Worm (Caenorhabditis elegans) whole organism, L4 larva: ENCODE measurements around the gene aexr-1.

Experiments
- D1046.2 ChIP-seq: fragments of 200-800 bp; sonication (Bioruptor generic); IDR thresholded peaks from 2 replicates; pipeline ENCODE4 v1.3.6; 2022; ENCODE audit warnings: missing genetic modification characterization, missing compliant biosample characterization
- F10B5.3 ChIP-seq: sonication (generic microtip); optimal IDR thresholded peaks from 2 replicates; lab custom pipeline; 2016; ENCODE audit warnings: mild to moderate bottlenecking, missing genetic modification characterization, missing compliant biosample characterization
- F37D6.2 ChIP-seq: sonication (generic microtip); optimal IDR thresholded peaks from 2 replicates; lab custom pipeline; 2016; ENCODE audit warnings: mild to moderate bottlenecking, missing genetic modification characterization, missing compliant biosample characterization
- F44E2.7 ChIP-seq: fragments of 200-800 bp; sonication (Bioruptor generic); IDR thresholded peaks from 2 replicates; pipeline ENCODE4 v2.1.2; 2022; ENCODE audit warnings: missing genetic modification characterization, missing compliant biosample characterization
- F49E8.2 ChIP-seq: sonication (generic microtip); optimal IDR thresholded peaks from 2 replicates; lab custom pipeline; 2016; ENCODE audit warnings: missing compliant biosample characterization, mild to moderate bottlenecking, missing genetic modification characterization, borderline replicate concordance
- Y75B8A.6 ChIP-seq: fragments of 200-800 bp; sonication (Bioruptor generic); IDR thresholded peaks from 2 replicates; pipeline ENCODE4 v1.3.6; 2022; ENCODE audit warnings: missing genetic modification reagents, missing genetic modification characterization, missing compliant biosample characterization
- ZK337.2 ChIP-seq: fragments of 200-800 bp; sonication (Bioruptor generic); IDR thresholded peaks from 2 replicates; pipeline ENCODE4 v1.3.6; 2022; ENCODE audit warnings: missing genetic modification reagents, missing genetic modification characterization, missing compliant biosample characterization
- aly-2 ChIP-seq: sonication (generic microtip); optimal IDR thresholded peaks from 2 replicates; lab custom pipeline; 2018; ENCODE audit warnings: missing biosample characterization, missing genetic modification characterization
- ces-1 ChIP-seq: fragments of 150-350 bp; sonication (generic microtip); optimal IDR thresholded peaks from 4 replicates; lab custom pipeline; 2014; ENCODE audit warnings: missing biosample characterization, missing genetic modification reagents, missing genetic modification characterization
- ctbp-1 ChIP-seq: fragments of 200-800 bp; sonication (Bioruptor generic); IDR thresholded peaks from 2 replicates; pipeline ENCODE4 v1.3.6; 2022; ENCODE audit warnings: missing genetic modification reagents, missing genetic modification characterization, missing compliant biosample characterization
- daf-16 ChIP-seq, 3 experiments: sonication (generic microtip); optimal IDR thresholded peaks; 2 replicates each; lab custom pipeline; 2016 to 2017; ENCODE audit warnings: missing genetic modification characterization in 3 of 3, missing genetic modification reagents in 3 of 3, mild to moderate bottlenecking in 2 of 3, missing compliant biosample characterization in 2 of 3, missing biosample characterization in 1 of 3, moderate library complexity in 1 of 3
- daf-19 ChIP-seq: fragments of 200-800 bp; sonication (Bioruptor generic); conservative IDR thresholded peaks from 2 replicates; pipeline ENCODE4 v1.3.6; 2022; ENCODE audit warnings: missing genetic modification characterization, missing compliant biosample characterization
- dmd-6 ChIP-seq: fragments of 200-800 bp; sonication (Bioruptor generic); IDR thresholded peaks from 2 replicates; pipeline ENCODE4 v1.3.6; 2022; ENCODE audit warnings: missing genetic modification reagents, missing genetic modification characterization, missing compliant biosample characterization
- dmd-9 ChIP-seq: fragments of 200-800 bp; sonication (Bioruptor generic); IDR thresholded peaks from 2 replicates; pipeline ENCODE4 v1.3.6; 2022; ENCODE audit warnings: missing genetic modification reagents, missing genetic modification characterization, missing compliant biosample characterization
- dpl-1 ChIP-seq: fragments of 150-350 bp; optimal IDR thresholded peaks from 2 replicates; lab custom pipeline; 2014; ENCODE audit warnings: missing biosample characterization, missing genetic modification reagents, missing genetic modification characterization
- dve-1 ChIP-seq: sonication (generic microtip); optimal IDR thresholded peaks from 2 replicates; lab custom pipeline; 2017; ENCODE audit warnings: antibody characterized with exemption, mild to moderate bottlenecking, missing genetic modification characterization, missing compliant biosample characterization; ENCODE audit not compliant: insufficient read depth
- gei-8 ChIP-seq: fragments of 200-800 bp; sonication (Bioruptor generic); optimal IDR thresholded peaks from 2 replicates; lab custom pipeline; 2018; ENCODE audit warnings: mild to moderate bottlenecking, missing genetic modification characterization, missing compliant biosample characterization
- hlh-30 ChIP-seq: sonication (generic microtip); optimal IDR thresholded peaks from 2 replicates; lab custom pipeline; 2017; ENCODE audit warnings: antibody characterized with exemption, mild to moderate bottlenecking, missing genetic modification characterization, missing compliant biosample characterization; ENCODE audit not compliant: insufficient read depth
- hmg-1.1 ChIP-seq: fragments of 200-800 bp; sonication (Bioruptor generic); IDR thresholded peaks from 2 replicates; pipeline ENCODE4 v1.3.6; 2022; ENCODE audit warnings: missing genetic modification reagents, missing genetic modification characterization, missing compliant biosample characterization
- lim-7 ChIP-seq: fragments of 200-800 bp; sonication (Bioruptor generic); IDR thresholded peaks from 2 replicates; pipeline ENCODE4 v1.3.6; 2022; ENCODE audit warnings: missing genetic modification characterization, missing compliant biosample characterization
- lin-13 ChIP-seq: fragments of 150-350 bp; optimal IDR thresholded peaks from 2 replicates; lab custom pipeline; 2014; ENCODE audit warnings: missing biosample characterization, missing genetic modification reagents, missing genetic modification characterization
- madf-5 ChIP-seq, 2 experiments: fragments of 200-800 bp; sonication (Bioruptor generic); IDR thresholded peaks; 2 replicates each; pipeline ENCODE4 v1.3.6; 2022; ENCODE audit warnings: missing compliant biosample characterization in 2 of 2, missing genetic modification characterization in 2 of 2
- madf-9 ChIP-seq: fragments of 200-800 bp; sonication (Bioruptor generic); conservative IDR thresholded peaks from 2 replicates; pipeline ENCODE4 v1.3.6; 2022; ENCODE audit warnings: missing genetic modification reagents, missing genetic modification characterization, missing compliant biosample characterization
- mdl-1 ChIP-seq, 2 experiments: fragments of 150-350 bp in 1 of 2; sonication (generic microtip) in 1 of 2; optimal IDR thresholded peaks; 2 replicates each; lab custom pipeline; 2014 to 2017; ENCODE audit warnings: missing biosample characterization in 2 of 2, missing genetic modification characterization in 2 of 2
- mep-1 ChIP-seq: fragments of 150-350 bp; sonication (generic microtip); optimal IDR thresholded peaks from 3 replicates; lab custom pipeline; 2014; ENCODE audit warnings: missing biosample characterization, missing genetic modification characterization
- mxl-2 ChIP-seq: fragments of 200-800 bp; sonication (Bioruptor generic); conservative IDR thresholded peaks from 2 replicates; pipeline ENCODE4 v1.3.6; 2022; ENCODE audit warnings: missing genetic modification reagents, missing genetic modification characterization, missing compliant biosample characterization
- mxl-3 ChIP-seq: fragments of 200-800 bp; sonication (Bioruptor generic); optimal IDR thresholded peaks from 2 replicates; lab custom pipeline; 2018; ENCODE audit warnings: mild to moderate bottlenecking, missing genetic modification characterization, missing compliant biosample characterization
- nhr-102 ChIP-seq: sonication (generic microtip); optimal IDR thresholded peaks from 2 replicates; lab custom pipeline; 2016; ENCODE audit warnings: mild to moderate bottlenecking, missing genetic modification characterization, moderate library complexity, missing compliant biosample characterization
- nhr-11 ChIP-seq: fragments of 150-350 bp; optimal IDR thresholded peaks from 2 replicates; lab custom pipeline; 2014; ENCODE audit warnings: missing biosample characterization, missing genetic modification characterization
- nhr-28 ChIP-seq: fragments of 150-350 bp; optimal IDR thresholded peaks from 2 replicates; lab custom pipeline; 2014; ENCODE audit warnings: missing biosample characterization, missing genetic modification characterization
- nhr-41 ChIP-seq: fragments of 200-800 bp; sonication (Bioruptor generic); IDR thresholded peaks from 2 replicates; pipeline ENCODE4 v1.3.6; 2022; ENCODE audit warnings: missing genetic modification reagents, missing genetic modification characterization, missing compliant biosample characterization
- nhr-42 ChIP-seq: fragments of 200-800 bp; sonication (Bioruptor generic); IDR thresholded peaks from 2 replicates; pipeline ENCODE4 v1.3.6; 2022; ENCODE audit warnings: missing genetic modification characterization, missing compliant biosample characterization
- nhr-77 ChIP-seq: fragments of 150-350 bp; optimal IDR thresholded peaks from 2 replicates; lab custom pipeline; 2014; ENCODE audit warnings: missing biosample characterization, missing genetic modification characterization
- pha-4 ChIP-seq, 2 experiments: fragments of 150-350 bp in 1 of 2; fragments of 200-800 bp in 1 of 2; sonication (Bioruptor generic) in 1 of 2; IDR thresholded peaks in 1 of 2; optimal IDR thresholded peaks in 1 of 2; 2 replicates each; pipeline versions ENCODE4 v1.3.6 to Lab custom; 2014 to 2022; ENCODE audit warnings: missing genetic modification characterization in 2 of 2, missing genetic modification reagents in 2 of 2, missing biosample characterization in 1 of 2, missing compliant biosample characterization in 1 of 2
- saeg-2 ChIP-seq: fragments of 200-800 bp; sonication (Bioruptor generic); IDR thresholded peaks from 2 replicates; pipeline ENCODE4 v1.3.6; 2022; ENCODE audit warnings: missing genetic modification reagents, missing genetic modification characterization, missing compliant biosample characterization
- sdz-12 ChIP-seq: fragments of 200-800 bp; sonication (Bioruptor generic); optimal IDR thresholded peaks from 2 replicates; lab custom pipeline; 2018; ENCODE audit warnings: mild to moderate bottlenecking, missing genetic modification characterization, missing compliant biosample characterization
- spr-1 ChIP-seq: sonication (generic microtip); optimal IDR thresholded peaks from 2 replicates; lab custom pipeline; 2016; ENCODE audit warnings: mild to moderate bottlenecking, missing genetic modification characterization, missing compliant biosample characterization
- tra-1 ChIP-seq: fragments of 200-800 bp; sonication (Bioruptor generic); IDR thresholded peaks from 2 replicates; pipeline ENCODE4 v1.3.6; 2022; ENCODE audit warnings: missing genetic modification reagents, missing genetic modification characterization, missing compliant biosample characterization
- unc-130 ChIP-seq: sonication (generic microtip); optimal IDR thresholded peaks from 2 replicates; lab custom pipeline; 2016; ENCODE audit warnings: missing genetic modification reagents, missing genetic modification characterization, missing compliant biosample characterization
- unc-39 ChIP-seq: sonication (generic microtip); optimal IDR thresholded peaks from 2 replicates; lab custom pipeline; 2017; ENCODE audit warnings: missing biosample characterization, missing genetic modification characterization
- unc-62 ChIP-seq, 3 experiments: fragments of 150-350 bp in 1 of 3; sonication (generic microtip); optimal IDR thresholded peaks in 2 of 3; peaks in 1 of 3; 1 replicate in 1 of 3; 2 replicates in 2 of 3; lab custom pipeline; 2014 to 2017; ENCODE audit warnings: missing biosample characterization in 3 of 3, missing genetic modification characterization in 3 of 3, missing genetic modification reagents in 3 of 3, missing genotype in 1 of 3
- zfp-2 ChIP-seq: sonication (generic microtip); optimal IDR thresholded peaks from 2 replicates; lab custom pipeline; 2016; ENCODE audit warnings: mild to moderate bottlenecking, missing genetic modification characterization, missing compliant biosample characterization
- zfp-3 ChIP-seq: fragments of 200-800 bp; sonication (Bioruptor generic); conservative IDR thresholded peaks from 2 replicates; pipeline ENCODE4 v1.3.6; 2022; ENCODE audit warnings: missing genetic modification reagents, missing genetic modification characterization, missing compliant biosample characterization
- zip-11 ChIP-seq: fragments of 200-800 bp; sonication (Bioruptor generic); IDR thresholded peaks from 2 replicates; pipeline ENCODE4 v1.3.6; 2022; ENCODE audit warnings: missing genetic modification characterization, missing compliant biosample characterization
- zip-2 ChIP-seq: fragments of 150-350 bp; optimal IDR thresholded peaks from 2 replicates; lab custom pipeline; 2014; ENCODE audit warnings: missing biosample characterization, missing genetic modification characterization

Gene aexr-1

ce11 chrX:6597089-6597488 is 38.0 kb downstream of the aexr-1 start, which contains the start of gene ttr-6:
TSS of gene ttr-6 (minus strand) at chrX:6597121.
- TF ChIP-seq daf-16 (GFP tag; optimal IDR thresholded peaks at IDR 0.05; lab: Kevin White, UChicago): peak in 1 of 2 experiments; percentile 44
- no peak for TF ChIP-seq daf-16 (tag; optimal IDR thresholded peaks at IDR 0.05; lab: Kevin White, UChicago)
- no peak for TF ChIP-seq gei-8 (GFP tag; lab: Kevin White, UChicago)
- TF ChIP-seq dmd-6 (GFP tag; lab: Robert Waterston, UW): no peak
- TF ChIP-seq zfp-2 (tag; lab: Kevin White, UChicago): no peak
- no peak for TF ChIP-seq nhr-28 (tag; lab: Kevin White, UChicago)
- TF ChIP-seq ces-1 (GFP tag; lab: Kevin White, UChicago): no peak
- no peak for TF ChIP-seq dpl-1 (GFP tag; lab: Kevin White, UChicago)

ce11 chrX:6593178-6593786 is 41.8 kb downstream of the aexr-1 start:
- TF ChIP-seq zip-11 (GFP tag; lab: Robert Waterston, UW): 0 out of 2 replicates have a peak, but pooled peaks have one; percentile 52
- TF ChIP-seq D1046.2: peak; percentile 72; the same call in 1 of the 2 replicates
- TF ChIP-seq hlh-30: peak; percentile 79
- TF ChIP-seq lim-7: peak; percentile 97
- TF ChIP-seq aly-2 (tag; lab: Kevin White, UChicago): no peak
- TF ChIP-seq F49E8.2 (tag; lab: Kevin White, UChicago): peak; percentile 58
- no peak for TF ChIP-seq unc-39
- TF ChIP-seq nhr-102 (tag; lab: Kevin White, UChicago): no peak
- peak; percentile 95 for TF ChIP-seq pha-4 (GFP tag; IDR thresholded peaks at IDR 0.05; lab: Robert Waterston, UW)
- no peak for TF ChIP-seq pha-4 (tag; optimal IDR thresholded peaks at IDR 0.05; lab: Kevin White, UChicago)
- TF ChIP-seq Y75B8A.6: peak; percentile 81; the same call in 1 of the 2 replicates
- TF ChIP-seq mxl-3 (GFP tag; lab: Kevin White, UChicago): peak; percentile 55
- 0 out of 2 replicates have a peak, but pooled peaks have one; percentile 45 for TF ChIP-seq ZK337.2
- TF ChIP-seq madf-5 (GFP tag; IDR thresholded peaks at IDR 0.05; lab: Robert Waterston, UW): peak; percentile 63 to 96; a peak in 3 of 4 replicates
- peak; percentile 30 for TF ChIP-seq ces-1 (GFP tag; lab: Kevin White, UChicago)
- no peak; the same call in 1 of the 2 replicates for TF ChIP-seq nhr-42
- peak; percentile 83 for TF ChIP-seq mep-1 (tag; lab: Kevin White, UChicago)
- no peak for TF ChIP-seq zip-2 (tag; lab: Kevin White, UChicago)
- peak; percentile 38 for TF ChIP-seq nhr-77 (tag; lab: Kevin White, UChicago)
- TF ChIP-seq ctbp-1 (GFP tag; lab: Robert Waterston, UW): peak; percentile 91
- TF ChIP-seq F10B5.3: peak; percentile 51
- TF ChIP-seq madf-9: peak; percentile 91
- TF ChIP-seq mdl-1 (tag; optimal IDR thresholded peaks at IDR 0.05; lab: Kevin White, UChicago): peak in 1 of 2 experiments; percentile 48
- peak; percentile 91 for TF ChIP-seq daf-19 (GFP tag; lab: Robert Waterston, UW)
- peak; percentile 57 for TF ChIP-seq nhr-11 (tag; lab: Kevin White, UChicago)
- peak; percentile 68; the same call in 1 of the 2 replicates for TF ChIP-seq mxl-2 (GFP tag; lab: Robert Waterston, UW)
- TF ChIP-seq zfp-3 (GFP tag; lab: Robert Waterston, UW): 0 out of 2 replicates have a peak, but pooled peaks have one; percentile 53
- peak; percentile 91 for TF ChIP-seq hmg-1.1 (GFP tag; lab: Robert Waterston, UW)
- peak; percentile 41 for TF ChIP-seq unc-130 (GFP tag; lab: Kevin White, UChicago)
- peak; percentile 82 for TF ChIP-seq dmd-9 (GFP tag; lab: Robert Waterston, UW)
- peak; percentile 49 for TF ChIP-seq spr-1
- TF ChIP-seq lin-13: peak; percentile 47
- peak; percentile 46 for TF ChIP-seq sdz-12 (GFP tag; lab: Kevin White, UChicago)
- peak in 1 of 2 experiments; percentile 94 for TF ChIP-seq unc-62 (GFP tag; optimal IDR thresholded peaks at IDR 0.05 in 1 of 2; lab: Kevin White, UChicago)
- TF ChIP-seq unc-62 (tag; optimal IDR thresholded peaks at IDR 0.05; lab: Kevin White, UChicago): no peak
- peak; percentile 35 for TF ChIP-seq F37D6.2 (tag; lab: Kevin White, UChicago)
- TF ChIP-seq tra-1 (GFP tag; lab: Robert Waterston, UW): peak; percentile 90
- peak; percentile 59; the same call in 1 of the 2 replicates for TF ChIP-seq nhr-41 (GFP tag; lab: Robert Waterston, UW)
- peak; percentile 52 for TF ChIP-seq dve-1 (tag; lab: Kevin White, UChicago)
- TF ChIP-seq F44E2.7 (GFP tag; lab: Robert Waterston, UW): peak; percentile 87; the same call in 1 of the 2 replicates
- TF ChIP-seq saeg-2 (GFP tag; lab: Robert Waterston, UW): peak; percentile 84
